Fruit fly (Drosophila melanogaster): ENCODE data around the gene CG7168.
A peak's percentile ranks its signal among the peaks of the same experiment; 100 is the strongest.

Gene CG7168

DNA sequence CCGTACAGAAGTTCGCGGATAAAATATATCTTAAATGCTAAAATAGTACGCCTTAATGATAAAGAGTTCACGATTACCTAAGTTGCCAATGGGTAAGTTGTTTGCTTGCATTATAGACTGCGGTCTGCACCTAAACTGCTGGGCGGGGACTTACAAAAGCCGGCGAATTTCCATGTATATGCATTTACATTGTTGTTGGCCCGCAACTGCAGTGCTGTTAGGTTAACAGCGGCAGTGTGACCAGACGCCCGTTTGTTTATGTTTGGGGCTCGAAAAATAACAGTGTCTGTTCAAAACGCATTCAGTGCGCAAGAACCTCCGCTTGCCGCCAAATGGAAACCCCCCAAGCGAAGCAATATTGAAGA is 26.0 kb downstream of the CG7168 start:
- TF ChIP-seq EcR (GFP tag; optimal IDR thresholded peaks at IDR 0.05) (no peak), Pif1A (GFP tag; optimal IDR thresholded peaks at IDR 0.05) (no peak), Pif1B (GFP tag; optimal IDR thresholded peaks at IDR 0.05) (no peak), fd96Ca (GFP tag; IDR thresholded peaks at IDR 0.05) (no peak)

DNA sequence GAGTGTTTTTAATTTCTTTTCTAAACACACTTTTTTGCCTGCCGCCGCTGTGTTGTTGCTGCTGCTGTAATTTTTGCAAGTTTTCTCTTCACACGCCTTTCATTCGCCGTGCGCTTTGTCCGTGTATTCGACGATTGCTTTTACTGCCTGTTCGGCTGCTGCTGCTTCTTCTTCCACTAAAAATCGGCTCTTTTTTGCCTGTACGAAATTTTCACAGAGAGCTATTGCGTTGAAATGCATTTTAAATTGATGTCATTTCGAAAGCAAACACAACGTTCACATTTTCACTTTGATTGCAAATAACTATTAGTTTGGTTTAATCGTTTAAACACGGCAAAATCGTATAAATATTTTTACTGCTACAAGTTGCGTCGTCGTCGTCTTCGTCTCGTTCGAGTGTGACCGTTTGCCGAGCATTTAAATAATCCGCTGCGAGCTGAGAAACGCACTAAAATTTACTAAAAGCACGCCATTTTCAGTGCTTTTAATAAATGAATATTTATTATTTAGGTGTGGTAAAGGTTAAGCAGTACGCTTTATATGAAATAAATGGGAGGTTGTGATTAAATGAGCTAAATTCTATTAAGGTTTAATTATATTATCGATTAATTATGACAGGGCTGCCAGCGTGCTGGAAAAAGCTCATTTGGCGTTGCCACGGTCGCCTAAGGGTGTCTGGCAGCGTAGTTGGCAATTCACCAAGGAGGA is 26.6 kb downstream of the CG7168 start, which contains the start of the genes Ssdp and CG7985:
Gene Ssdp, minus strand, starts transcription at position 419 of the 708 bp plus-strand sequence.
Gene CG7985, plus strand, starts transcription at position 681 of the 708 bp plus-strand sequence.
- TF ChIP-seq CG32121 (GFP tag; IDR thresholded peaks at IDR 0.05) (no peak), CG34367 (tag; optimal IDR thresholded peaks at IDR 0.05) (no peak), fd96Ca (GFP tag; IDR thresholded peaks at IDR 0.05) (no peak), D1 (tag; optimal IDR thresholded peaks at IDR 0.05) (no peak), CG4496 (GFP tag; IDR thresholded peaks at IDR 0.05) (no peak), gl (tag; optimal IDR thresholded peaks at IDR 0.05) (no peak), CG12605 (GFP tag; IDR thresholded peaks at IDR 0.05) (no peak), CG14655 (GFP tag; optimal IDR thresholded peaks at IDR 0.05) (no peak), EcR (GFP tag; optimal IDR thresholded peaks at IDR 0.05) (no peak)

DNA sequence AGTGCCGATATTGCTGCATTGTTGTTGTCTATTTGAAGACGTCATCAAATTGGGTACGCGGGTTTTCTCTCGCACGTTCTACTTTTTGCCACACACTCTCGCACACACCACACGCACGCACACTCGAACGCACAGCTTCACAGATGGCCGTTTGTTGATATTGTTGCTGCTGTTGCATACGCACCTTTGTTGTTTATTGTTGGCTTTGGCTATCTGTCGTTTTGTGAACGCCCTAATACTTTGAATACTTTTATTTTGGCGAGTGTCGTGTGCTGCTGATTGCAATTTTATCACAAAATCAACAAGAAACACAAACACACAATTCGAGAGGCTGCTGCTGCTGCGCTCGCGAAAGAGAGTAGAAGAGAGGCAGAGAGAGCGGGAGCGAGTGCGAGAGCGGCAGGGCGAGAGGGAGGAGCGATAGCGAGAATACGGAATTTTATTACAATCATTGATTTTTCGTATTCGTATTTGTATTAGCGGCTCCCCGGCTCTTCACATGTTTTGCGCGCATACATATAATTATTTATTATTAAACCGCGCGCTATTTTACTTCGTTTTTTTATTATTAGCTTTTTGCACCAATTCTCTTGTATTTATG is 27.3 kb downstream of the CG7168 start:
- no peak for TF ChIP-seq CG14655 (GFP tag; optimal IDR thresholded peaks at IDR 0.05)
- no peak for TF ChIP-seq CG17806 (tag; optimal IDR thresholded peaks at IDR 0.05)
- peak; percentile 9 for TF ChIP-seq CG8301 (tag; optimal IDR thresholded peaks at IDR 0.05)
- TF ChIP-seq Snoo (tag; optimal IDR thresholded peaks at IDR 0.05), result peak; percentile 35
- no peak for TF ChIP-seq CG15710 (tag; optimal IDR thresholded peaks at IDR 0.05)
- no peak for TF ChIP-seq CG8159 (tag; optimal IDR thresholded peaks at IDR 0.05)
- no peak for TF ChIP-seq Ets98B (GFP tag; IDR thresholded peaks at IDR 0.05)
- no peak for TF ChIP-seq CG34367 (tag; optimal IDR thresholded peaks at IDR 0.05)
- peak; percentile 47 for TF ChIP-seq Pif1B (GFP tag; optimal IDR thresholded peaks at IDR 0.05)
- TF ChIP-seq CG9948 (tag; optimal IDR thresholded peaks at IDR 0.05), result no peak
- TF ChIP-seq CG13204 (GFP tag; optimal IDR thresholded peaks at IDR 0.05), result peak; percentile 23
- TF ChIP-seq CG4496 (GFP tag; IDR thresholded peaks at IDR 0.05), result no peak
- TF ChIP-seq CG10348 (GFP tag; IDR thresholded peaks at IDR 0.05), result no peak
- TF ChIP-seq D1 (tag; optimal IDR thresholded peaks at IDR 0.05), result no peak
- TF ChIP-seq CG32121 (GFP tag; IDR thresholded peaks at IDR 0.05), result no peak
- no peak for TF ChIP-seq rn (GFP tag; IDR thresholded peaks at IDR 0.05)
- TF ChIP-seq fd96Ca (GFP tag; IDR thresholded peaks at IDR 0.05), result no peak
- no peak for TF ChIP-seq CG12605 (GFP tag; IDR thresholded peaks at IDR 0.05)
- TF ChIP-seq EcR (GFP tag; optimal IDR thresholded peaks at IDR 0.05), result no peak
- TF ChIP-seq Pif1A (GFP tag; optimal IDR thresholded peaks at IDR 0.05), result peak; percentile 31
- peak; percentile 54 for TF ChIP-seq gl (tag; optimal IDR thresholded peaks at IDR 0.05)

DNA sequence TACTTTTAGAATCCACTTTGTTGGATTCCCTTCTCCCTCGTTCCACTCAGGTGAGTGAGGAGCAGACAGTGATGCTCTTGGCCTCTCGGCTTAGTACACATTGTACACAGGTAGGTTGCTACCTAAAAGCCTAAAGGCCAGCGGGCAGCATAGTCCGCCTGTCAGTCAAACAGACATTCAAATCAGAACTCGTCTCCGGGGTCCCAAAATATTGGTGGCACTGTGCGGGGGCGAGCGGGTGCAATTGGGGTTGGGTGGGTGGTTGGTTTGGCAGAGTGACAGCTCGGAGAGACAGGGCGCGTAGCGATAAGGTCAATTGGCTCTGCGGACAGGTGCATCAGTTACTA is 28.1 kb downstream of the CG7168 start:
- TF ChIP-seq Ets98B (GFP tag; IDR thresholded peaks at IDR 0.05) (no peak), Snoo (tag; optimal IDR thresholded peaks at IDR 0.05) (no peak), CG14655 (GFP tag; optimal IDR thresholded peaks at IDR 0.05) (no peak), Pif1A (GFP tag; optimal IDR thresholded peaks at IDR 0.05) (no peak)

DNA sequence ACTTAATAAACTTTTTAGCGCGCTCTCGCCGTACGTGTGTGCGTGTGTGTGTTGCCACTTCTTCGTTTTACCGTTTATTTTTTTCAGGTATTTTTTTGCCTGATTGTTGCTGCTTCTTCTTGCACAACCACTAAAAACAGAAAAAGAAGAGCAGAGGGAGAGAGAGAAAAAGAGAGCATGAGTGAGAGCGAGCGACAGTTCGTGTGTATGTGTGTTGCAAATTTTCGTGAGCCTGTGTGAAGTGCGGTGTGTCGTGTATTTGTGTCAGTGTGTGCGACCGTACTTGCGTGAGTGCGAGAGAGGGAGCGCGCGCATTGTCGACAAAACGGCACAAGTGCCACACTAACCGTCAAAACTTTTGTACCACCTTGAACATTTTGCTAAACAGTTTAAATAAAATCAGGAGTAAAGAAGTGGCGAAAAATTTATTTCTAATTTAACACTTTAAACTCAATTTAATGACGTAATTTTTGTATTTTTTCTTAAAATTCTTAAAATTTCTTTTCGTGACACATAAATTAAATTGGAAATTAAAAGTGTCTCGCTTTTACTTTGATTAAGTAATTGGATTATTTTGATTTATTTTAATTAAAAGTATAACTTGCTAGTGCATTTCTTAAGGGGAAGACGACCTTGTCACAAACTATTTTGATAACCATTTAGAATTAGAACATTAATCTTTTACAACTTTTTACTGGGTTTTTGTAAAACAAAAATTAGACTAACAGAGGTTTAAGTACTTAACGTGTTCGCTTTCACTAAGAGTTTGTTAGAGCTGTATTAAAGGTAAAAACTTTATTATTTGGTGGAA is 28.7 kb downstream of the CG7168 start:
- TF ChIP-seq Ets98B (GFP tag; IDR thresholded peaks at IDR 0.05), result no peak
- peak; percentile 41 for TF ChIP-seq Snoo (tag; optimal IDR thresholded peaks at IDR 0.05)
- no peak for TF ChIP-seq CG4496 (GFP tag; IDR thresholded peaks at IDR 0.05)
- TF ChIP-seq Pif1B (GFP tag; optimal IDR thresholded peaks at IDR 0.05), result peak; percentile 86
- TF ChIP-seq D1 (tag; optimal IDR thresholded peaks at IDR 0.05), result peak; percentile 68
- no peak for TF ChIP-seq CG10348 (GFP tag; IDR thresholded peaks at IDR 0.05)
- peak; percentile 60 for TF ChIP-seq CG8159 (tag; optimal IDR thresholded peaks at IDR 0.05)
- TF ChIP-seq CG15710 (tag; optimal IDR thresholded peaks at IDR 0.05), result peak; percentile 72
- TF ChIP-seq EcR (GFP tag; optimal IDR thresholded peaks at IDR 0.05), result peak; percentile 72
- TF ChIP-seq CG9948 (tag; optimal IDR thresholded peaks at IDR 0.05), result peak; percentile 42
- TF ChIP-seq CG32121 (GFP tag; IDR thresholded peaks at IDR 0.05), result no peak
- peak; percentile 73 for TF ChIP-seq CG14655 (GFP tag; optimal IDR thresholded peaks at IDR 0.05)
- peak; percentile 82 for TF ChIP-seq CG34367 (tag; optimal IDR thresholded peaks at IDR 0.05)
- peak; percentile 95 for TF ChIP-seq CG13204 (GFP tag; optimal IDR thresholded peaks at IDR 0.05)
- TF ChIP-seq fd96Ca (GFP tag; IDR thresholded peaks at IDR 0.05), result no peak
- TF ChIP-seq gl (tag; optimal IDR thresholded peaks at IDR 0.05), result peak; percentile 97
- peak; percentile 70 for TF ChIP-seq CG17806 (tag; optimal IDR thresholded peaks at IDR 0.05)
- peak; percentile 71 for TF ChIP-seq CG8301 (tag; optimal IDR thresholded peaks at IDR 0.05)
- no peak for TF ChIP-seq CG12605 (GFP tag; IDR thresholded peaks at IDR 0.05)
- no peak for TF ChIP-seq rn (GFP tag; IDR thresholded peaks at IDR 0.05)
- TF ChIP-seq Pif1A (GFP tag; optimal IDR thresholded peaks at IDR 0.05), result peak; percentile 90

DNA sequence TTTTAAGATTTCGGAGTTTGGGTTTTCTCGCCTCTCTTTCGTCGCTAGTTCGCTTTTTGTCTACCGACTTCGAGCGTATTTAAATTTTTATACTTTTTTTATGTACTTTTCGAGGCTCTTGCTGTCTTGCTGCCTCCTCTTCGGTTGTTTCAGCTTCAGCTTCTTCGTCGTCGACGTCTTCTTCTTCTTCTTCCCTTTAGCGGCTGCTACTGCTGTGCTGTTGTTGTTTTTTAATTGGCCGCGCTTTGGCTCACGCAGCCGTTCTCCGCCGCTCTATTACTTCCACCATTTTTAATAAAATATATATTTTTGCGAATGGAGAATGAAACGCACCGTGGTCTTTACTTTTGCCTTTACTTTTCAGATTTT is 29.3 kb downstream of the CG7168 start:
- no peak for TF ChIP-seq CG8301 (tag; optimal IDR thresholded peaks at IDR 0.05)
